Worm (Caenorhabditis elegans) whole organism, mixed stage, embryonic: ENCODE data around the gene E02C12.9.
"Not testable (repeated sequence)": the region's sequence is repeated elsewhere in the genome, so short reads cannot be mapped to it uniquely, and the experiment has no call there.

Experiments used
- M03D4.4 ChIP-seq: sonication (generic microtip); optimal IDR thresholded peaks from 2 replicates; lab custom pipeline; 2017; ENCODE audit warnings: mild to moderate bottlenecking, missing genetic modification characterization, missing compliant biosample characterization
- blmp-1 ChIP-seq: fragments of 150-350 bp; optimal IDR thresholded peaks from 2 replicates; lab custom pipeline; 2014; ENCODE audit warnings: missing biosample characterization, missing genetic modification characterization
- ceh-43 ChIP-seq: fragments of 200-800 bp; sonication (Bioruptor generic); optimal IDR thresholded peaks from 2 replicates; lab custom pipeline; 2018; ENCODE audit warnings: mild to moderate bottlenecking, missing genetic modification characterization, moderate library complexity, missing compliant biosample characterization
- ceh-83 ChIP-seq: fragments of 200-800 bp; sonication (Bioruptor generic); optimal IDR thresholded peaks from 2 replicates; lab custom pipeline; 2018; ENCODE audit warnings: mild to moderate bottlenecking, missing genetic modification characterization, missing compliant biosample characterization
- ces-1 ChIP-seq: fragments of 150-350 bp; optimal IDR thresholded peaks from 2 replicates; lab custom pipeline; 2014; ENCODE audit warnings: missing biosample characterization, missing genetic modification reagents, missing genetic modification characterization
- cnd-1 ChIP-seq: fragments of 200-800 bp; sonication (Bioruptor generic); optimal IDR thresholded peaks from 2 replicates; lab custom pipeline; 2018; ENCODE audit warnings: mild to moderate bottlenecking, missing genetic modification characterization, missing compliant biosample characterization
- drap-1 ChIP-seq: fragments of 200-800 bp; sonication (Bioruptor generic); optimal IDR thresholded peaks from 3 replicates; lab custom pipeline; 2018; ENCODE audit warnings: mild to moderate bottlenecking, missing genetic modification characterization, missing compliant biosample characterization
- elt-1 ChIP-seq: sonication (generic microtip); optimal IDR thresholded peaks from 2 replicates; lab custom pipeline; 2017; ENCODE audit warnings: missing genetic modification characterization, mild to moderate bottlenecking, missing compliant biosample characterization, antibody characterized with exemption, moderate library complexity, borderline replicate concordance; ENCODE audit not compliant: insufficient read depth
- elt-3 ChIP-seq: fragments of 150-350 bp; optimal IDR thresholded peaks from 2 replicates; lab custom pipeline; 2014; ENCODE audit warnings: missing biosample characterization, missing genetic modification characterization
- flh-1 ChIP-seq: fragments of 200-800 bp; sonication (Bioruptor generic); optimal IDR thresholded peaks from 2 replicates; lab custom pipeline; 2018; ENCODE audit warnings: mild to moderate bottlenecking, missing genetic modification characterization, moderate library complexity, missing compliant biosample characterization
- ham-2 ChIP-seq: fragments of 200-800 bp; sonication (Bioruptor generic); optimal IDR thresholded peaks from 2 replicates; lab custom pipeline; 2018; ENCODE audit warnings: mild to moderate bottlenecking, missing genetic modification characterization, missing compliant biosample characterization
- hlh-1 ChIP-seq: fragments of 150-350 bp; optimal IDR thresholded peaks from 2 replicates; lab custom pipeline; 2014; ENCODE audit warnings: missing biosample characterization, missing genetic modification reagents, missing genetic modification characterization
- lin-13 ChIP-seq: fragments of 150-350 bp; optimal IDR thresholded peaks from 2 replicates; lab custom pipeline; 2014; ENCODE audit warnings: missing biosample characterization, missing genetic modification characterization
- lin-32 ChIP-seq: fragments of 200-800 bp; sonication (Bioruptor generic); optimal IDR thresholded peaks from 2 replicates; lab custom pipeline; 2018; ENCODE audit warnings: mild to moderate bottlenecking, missing genetic modification characterization, missing compliant biosample characterization
- lsy-2 ChIP-seq: fragments of 150-350 bp; optimal IDR thresholded peaks from 2 replicates; lab custom pipeline; 2014; ENCODE audit warnings: missing biosample characterization, missing genetic modification characterization
- mab-5 ChIP-seq: fragments of 150-350 bp; optimal IDR thresholded peaks from 2 replicates; lab custom pipeline; 2014; ENCODE audit warnings: missing biosample characterization, missing genetic modification characterization
- mep-1 ChIP-seq: fragments of 150-350 bp; optimal IDR thresholded peaks from 2 replicates; lab custom pipeline; 2017; ENCODE audit warnings: missing biosample characterization, missing genetic modification reagents, missing genetic modification characterization, inconsistent platforms
- nhr-12 ChIP-seq: fragments of 150-350 bp; optimal IDR thresholded peaks from 2 replicates; lab custom pipeline; 2014; ENCODE audit warnings: missing biosample characterization, missing genetic modification characterization
- nhr-2 ChIP-seq: fragments of 150-350 bp; optimal IDR thresholded peaks from 2 replicates; lab custom pipeline; 2014; ENCODE audit warnings: missing biosample characterization, missing genetic modification characterization
- nhr-237 ChIP-seq: fragments of 150-350 bp; optimal IDR thresholded peaks from 2 replicates; lab custom pipeline; 2014; ENCODE audit warnings: missing biosample characterization, missing genetic modification characterization
- nhr-28 ChIP-seq: fragments of 150-350 bp; optimal IDR thresholded peaks from 2 replicates; lab custom pipeline; 2014; ENCODE audit warnings: missing biosample characterization, missing genetic modification characterization
- nhr-76 ChIP-seq: sonication (generic microtip); optimal IDR thresholded peaks from 2 replicates; lab custom pipeline; 2017; ENCODE audit warnings: missing biosample characterization, missing genetic modification characterization
- sem-2 ChIP-seq: fragments of 200-800 bp; sonication (Bioruptor generic); optimal IDR thresholded peaks from 2 replicates; lab custom pipeline; 2018; ENCODE audit warnings: mild to moderate bottlenecking, missing genetic modification characterization, missing compliant biosample characterization
- snpc-4 ChIP-seq: fragments of 150-350 bp; optimal IDR thresholded peaks from 2 replicates; lab custom pipeline; 2014; ENCODE audit warnings: missing biosample characterization, missing genetic modification characterization
- sptf-1 ChIP-seq: sonication (generic microtip); optimal IDR thresholded peaks from 2 replicates; lab custom pipeline; 2017; ENCODE audit warnings: mild to moderate bottlenecking, missing genetic modification characterization, moderate library complexity, missing compliant biosample characterization
- tbx-8 ChIP-seq: fragments of 200-800 bp; sonication (Bioruptor generic); optimal IDR thresholded peaks from 2 replicates; lab custom pipeline; 2018; ENCODE audit warnings: mild to moderate bottlenecking, missing genetic modification characterization, moderate library complexity, missing compliant biosample characterization
- unc-120 ChIP-seq: sonication (generic microtip); optimal IDR thresholded peaks from 2 replicates; lab custom pipeline; 2017; ENCODE audit warnings: missing genetic modification characterization, missing compliant biosample characterization; ENCODE audit not compliant: poor library complexity, severe bottlenecking
- unc-39 ChIP-seq: fragments of 150-350 bp; optimal IDR thresholded peaks from 2 replicates; lab custom pipeline; 2014; ENCODE audit warnings: missing biosample characterization, missing genetic modification characterization
- unc-62 ChIP-seq: fragments of 150-350 bp; optimal IDR thresholded peaks from 2 replicates; lab custom pipeline; 2014; ENCODE audit warnings: missing biosample characterization, missing genetic modification reagents, missing genetic modification characterization
- zip-8 ChIP-seq: fragments of 150-350 bp; optimal IDR thresholded peaks from 2 replicates; lab custom pipeline; 2014; ENCODE audit warnings: missing biosample characterization, missing genetic modification characterization
- ztf-11 ChIP-seq: fragments of 150-350 bp; optimal IDR thresholded peaks from 2 replicates; lab custom pipeline; 2014; ENCODE audit warnings: missing biosample characterization, missing genetic modification characterization

Gene E02C12.9

DNA sequence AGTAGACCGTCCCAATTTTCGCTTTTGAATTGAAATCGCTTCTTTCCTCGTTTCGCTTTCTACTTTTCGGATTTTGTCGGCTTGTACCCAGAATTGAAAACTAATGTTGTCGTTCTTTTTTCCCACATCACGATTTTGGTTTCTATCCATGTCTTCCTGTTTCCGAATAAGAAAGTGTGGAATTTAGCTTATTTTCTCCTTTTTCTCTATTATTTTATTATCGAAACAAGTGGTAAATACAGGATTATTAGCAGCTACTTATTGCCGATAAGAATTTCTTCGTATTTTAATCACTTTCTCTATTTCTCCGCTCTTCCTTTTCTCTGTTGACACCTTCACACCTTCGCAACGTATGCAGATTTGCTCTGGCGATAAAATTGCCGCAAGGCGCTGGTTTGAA lies 9.7 kb upstream of the E02C12.9 start:
- TF ChIP-seq M03D4.4 (tag; lab: Kevin White, UChicago), result no peak
- no peak for TF ChIP-seq unc-62
- no peak for TF ChIP-seq lin-32
- no peak for TF ChIP-seq nhr-28 (tag; lab: Kevin White, UChicago)
- no peak for TF ChIP-seq mep-1
- no peak for TF ChIP-seq drap-1 (GFP tag; lab: Kevin White, UChicago)
- no peak for TF ChIP-seq nhr-237
- TF ChIP-seq cnd-1, result no peak
- TF ChIP-seq unc-120, result no peak
- TF ChIP-seq ceh-43, result no peak
- TF ChIP-seq nhr-12 (tag; lab: Kevin White, UChicago), result no peak
- no peak for TF ChIP-seq flh-1 (GFP tag; lab: Kevin White, UChicago)
- TF ChIP-seq unc-39 (tag; lab: Kevin White, UChicago), result no peak
- TF ChIP-seq lin-13 (tag; lab: Kevin White, UChicago), result no peak
- no peak for TF ChIP-seq nhr-76 (tag; lab: Kevin White, UChicago)
- TF ChIP-seq, all 35 proteins: peak for 0

DNA sequence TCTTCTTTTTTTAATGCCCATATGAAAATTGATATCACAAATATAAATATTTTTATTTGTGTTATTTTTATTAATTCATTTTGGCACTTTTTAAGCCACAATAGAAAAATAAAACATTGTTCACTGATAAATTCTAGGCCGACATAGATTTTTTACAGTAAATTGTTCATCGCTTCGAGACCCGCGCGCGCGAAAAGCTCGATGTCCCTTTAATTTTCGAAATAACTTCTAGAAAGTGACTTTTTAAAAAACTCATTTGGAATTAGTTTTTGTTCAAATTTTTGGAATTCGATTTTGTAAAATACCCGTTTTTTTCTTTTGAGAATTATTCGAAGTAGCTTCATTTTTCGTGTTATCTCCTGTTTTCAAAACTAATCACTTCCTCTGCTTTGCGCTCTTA lies 9.1 kb upstream of the E02C12.9 start:
- TF ChIP-seq ham-2, result no peak
- no peak for TF ChIP-seq lin-32
- TF ChIP-seq nhr-237, result no peak
- TF ChIP-seq hlh-1 (tag; lab: Kevin White, UChicago), result no peak
- no peak for TF ChIP-seq snpc-4 (tag; lab: Kevin White, UChicago)
- no peak for TF ChIP-seq lsy-2 (tag; lab: Kevin White, UChicago)
- TF ChIP-seq drap-1 (GFP tag; lab: Kevin White, UChicago), result no peak
- TF ChIP-seq ztf-11 (tag; lab: Kevin White, UChicago), result no peak
- TF ChIP-seq sptf-1 (tag; lab: Kevin White, UChicago), result no peak

DNA sequence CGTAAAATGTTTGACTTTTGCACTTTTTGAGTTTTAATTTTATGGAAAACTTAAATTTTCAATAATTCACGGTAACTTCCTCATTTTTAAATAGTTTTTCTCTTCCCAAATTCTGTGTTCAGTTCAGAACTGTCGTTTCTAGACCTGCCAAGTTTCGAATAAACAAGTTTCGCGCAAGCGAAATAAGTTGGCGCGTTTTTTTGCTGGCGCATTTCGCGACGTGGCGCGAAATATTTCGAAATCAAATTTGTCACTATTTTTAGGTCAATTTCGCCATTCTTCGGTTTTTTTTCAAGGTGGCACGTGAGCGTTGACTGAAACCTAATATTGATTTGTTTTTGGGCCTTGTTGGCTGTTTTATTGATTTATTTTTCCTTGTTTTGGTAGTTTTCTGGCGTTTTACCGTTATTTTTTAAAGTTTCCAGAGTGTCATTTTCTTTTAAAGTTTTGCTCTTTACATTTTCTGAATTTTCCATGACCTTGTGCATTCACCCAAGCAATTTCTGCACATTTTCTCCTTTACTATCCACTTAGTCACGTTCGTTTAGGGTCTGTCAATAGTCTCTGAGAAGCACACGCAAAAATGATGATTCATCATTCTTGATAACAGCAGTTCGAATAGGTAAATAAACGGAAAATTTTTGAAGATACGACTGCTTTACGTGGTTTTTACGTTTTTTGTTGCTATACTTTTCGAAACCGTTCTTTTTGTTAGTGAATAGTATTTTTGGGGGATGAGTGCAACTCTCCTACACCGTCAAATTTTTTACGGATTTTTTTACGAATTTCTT lies 7.5 kb upstream of the E02C12.9 start:
- TF ChIP-seq mab-5 (tag; lab: Kevin White, UChicago) (no peak), drap-1 (GFP tag; lab: Kevin White, UChicago) (no peak), hlh-1 (tag; lab: Kevin White, UChicago) (no peak), elt-1 (tag; lab: Kevin White, UChicago) (no peak), ceh-43 (no peak), flh-1 (GFP tag; lab: Kevin White, UChicago) (no peak), sem-2 (no peak), mep-1 (no peak), unc-62 (no peak), unc-120 (no peak), zip-8 (tag; lab: Kevin White, UChicago) (no peak), lin-32 (no peak), tbx-8 (GFP tag; lab: Kevin White, UChicago) (no peak), unc-39 (tag; lab: Kevin White, UChicago) (no peak)

ce11 chrV:9381846-9382363 lies 6.6 kb upstream of the E02C12.9 start, which contains the start of gene E02C12.12:
TSS of gene E02C12.12 (minus strand) at chrV:9382313.
- TF ChIP-seq mab-5 (tag; lab: Kevin White, UChicago), result no peak
- peak; percentile 51 for TF ChIP-seq nhr-2 (tag; lab: Kevin White, UChicago)

- not testable (repeated sequence) for TF ChIP-seq nhr-12 (tag; lab: Kevin White, UChicago); nhr-2 (tag; lab: Kevin White, UChicago); cnd-1
- TF ChIP-seq, all 35 proteins: peak for 0; not testable (repeated sequence) for 35
These were observed 4.5 kb upstream of the E02C12.9 start, which contains the start of gene E02C12.11 for ce11 chrV:9379808-9380207. TSS of gene E02C12.11 (minus strand) at chrV:9379908.

DNA sequence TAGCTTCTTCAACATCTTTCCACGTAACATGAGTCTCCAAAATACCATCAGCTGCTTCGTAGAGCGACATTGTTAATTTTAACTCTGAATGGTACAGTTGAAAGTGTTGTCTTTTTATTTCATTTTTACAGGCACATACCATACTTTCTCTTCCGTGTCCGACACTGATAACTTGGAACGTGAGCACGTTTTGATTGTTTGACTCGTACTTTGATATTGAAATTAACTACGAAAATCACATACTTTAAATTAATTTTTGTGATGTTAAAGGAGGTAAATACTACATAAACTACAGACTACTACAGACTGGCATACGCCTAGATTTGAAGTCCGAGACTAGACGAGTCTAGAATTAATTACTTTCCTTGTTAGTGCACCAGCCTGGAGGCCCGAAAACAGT lies 3.1 kb upstream of the E02C12.9 start, which contains the start of gene E02C12.10:
TSS of gene E02C12.10 (minus strand) at position 75 of the 400 bp plus-strand sequence.
- no peak for TF ChIP-seq hlh-1 (tag; lab: Kevin White, UChicago)
- TF ChIP-seq tbx-8 (GFP tag; lab: Kevin White, UChicago), result no peak
- no peak for TF ChIP-seq unc-62
- no peak for TF ChIP-seq unc-120
- TF ChIP-seq zip-8 (tag; lab: Kevin White, UChicago), result no peak
- no peak for TF ChIP-seq blmp-1 (tag; lab: Kevin White, UChicago)
- TF ChIP-seq ceh-43, result no peak
- TF ChIP-seq mep-1, result no peak
- TF ChIP-seq ham-2, result no peak
- TF ChIP-seq nhr-28 (tag; lab: Kevin White, UChicago), result no peak
- no peak for TF ChIP-seq nhr-237
- TF ChIP-seq unc-39 (tag; lab: Kevin White, UChicago), result no peak
- TF ChIP-seq elt-3 (tag; lab: Kevin White, UChicago), result no peak
- no peak for TF ChIP-seq drap-1 (GFP tag; lab: Kevin White, UChicago)
- no peak for TF ChIP-seq elt-1 (tag; lab: Kevin White, UChicago)
- TF ChIP-seq ceh-83 (GFP tag; lab: Kevin White, UChicago), result no peak
- no peak for TF ChIP-seq lin-13 (tag; lab: Kevin White, UChicago)
- no peak for TF ChIP-seq ces-1 (GFP tag; lab: Kevin White, UChicago)
- no peak for TF ChIP-seq snpc-4 (tag; lab: Kevin White, UChicago)
- TF ChIP-seq sptf-1 (tag; lab: Kevin White, UChicago), result no peak
